Fruit fly (Drosophila melanogaster): Measurements from ENCODE around the gene knk.

knk gene

dm6 chr3R:10168483-10169064 lies 43.1 kb upstream of the knk start (continued):
- TF ChIP-seq Vsx1 (GFP tag; optimal IDR thresholded peaks at IDR 0.05): peak; percentile 21
- no peak for TF ChIP-seq usp (GFP tag; optimal IDR thresholded peaks at IDR 0.05)
- TF ChIP-seq CG31441 (GFP tag; IDR thresholded peaks at IDR 0.05): no peak
- TF ChIP-seq Opbp (GFP tag; IDR thresholded peaks at IDR 0.05; ENCODE audit: partially characterized antibody): no peak
- TF ChIP-seq maf-S (GFP tag; optimal IDR thresholded peaks at IDR 0.05): peak; percentile 11
- TF ChIP-seq Sox102F (GFP tag; optimal IDR thresholded peaks at IDR 0.05): peak; percentile 50
- peak; percentile 10 for TF ChIP-seq CG13775 (GFP tag; optimal IDR thresholded peaks at IDR 0.05)
- peak; percentile 46 for TF ChIP-seq CG13624 (GFP tag; optimal IDR thresholded peaks at IDR 0.05)
- peak; percentile 28 for TF ChIP-seq CG7786 (GFP tag; optimal IDR thresholded peaks at IDR 0.05)
- no peak for TF ChIP-seq fd102C (GFP tag; optimal IDR thresholded peaks at IDR 0.05)

dm6 chr3R:10167280-10167679 lies 41.8 kb upstream of the knk start:
- TF ChIP-seq CG17328 (GFP tag; IDR thresholded peaks at IDR 0.05): 0 out of 2 replicates have a peak, but pooled peaks have one; percentile 25
- TF ChIP-seq Blimp-1 (GFP tag; optimal IDR thresholded peaks at IDR 0.05): peak; percentile 36
- TF ChIP-seq B-H2 (GFP tag; optimal IDR thresholded peaks at IDR 0.05): peak; percentile 4
- peak; percentile 78 for TF ChIP-seq pfk (GFP tag; optimal IDR thresholded peaks at IDR 0.05)
- peak in 1 of 2 experiments; percentile 71 for TF ChIP-seq Pdp1 (GFP tag; optimal IDR thresholded peaks at IDR 0.05)
- TF ChIP-seq CG14441 (GFP tag; IDR thresholded peaks at IDR 0.05): no peak
- no peak for TF ChIP-seq crol (GFP tag; IDR thresholded peaks at IDR 0.05)
- TF ChIP-seq CG18764 (GFP tag; optimal IDR thresholded peaks at IDR 0.05): no peak
- TF ChIP-seq Med (GFP tag): peak; percentile 9

DNA sequence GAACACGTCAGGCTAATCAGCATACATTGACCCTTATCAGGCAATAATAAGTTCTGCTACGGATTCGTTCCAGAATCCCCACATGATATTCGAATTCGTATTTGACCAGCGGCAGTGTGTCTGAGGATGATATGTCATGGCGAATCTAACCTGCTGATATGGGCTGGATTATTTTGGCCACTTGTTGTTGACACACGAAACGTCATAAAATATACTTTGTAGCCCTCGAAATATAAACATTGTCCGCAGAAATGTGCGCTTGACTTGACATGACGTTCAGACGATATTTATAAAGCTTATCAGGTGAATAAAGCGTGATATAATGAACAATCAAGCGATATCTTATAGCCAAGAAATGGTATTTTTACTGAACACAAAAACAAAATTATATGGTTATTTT lies 40.9 kb upstream of the knk start:
- TF ChIP-seq mirr (GFP tag; optimal IDR thresholded peaks at IDR 0.05): peak; percentile 48
- TF ChIP-seq schlank (tag; optimal IDR thresholded peaks at IDR 0.05): peak; percentile 35
- TF ChIP-seq CG10147 (GFP tag; optimal IDR thresholded peaks at IDR 0.05): peak; percentile 15
- TF ChIP-seq HmgZ (tag; optimal IDR thresholded peaks at IDR 0.05): peak; percentile 14
- peak; percentile 2 for TF ChIP-seq CG12659 (GFP tag; optimal IDR thresholded peaks at IDR 0.05)
- TF ChIP-seq Lim3 (GFP tag; IDR thresholded peaks at IDR 0.05): no peak
- TF ChIP-seq cwo (GFP tag; optimal IDR thresholded peaks at IDR 0.05): peak; percentile 37
- TF ChIP-seq Doc3 (GFP tag; IDR thresholded peaks at IDR 0.05; ENCODE audit: partially characterized antibody): no peak
- peak; percentile 74 for TF ChIP-seq Med (GFP tag)
- TF ChIP-seq CG7987 (GFP tag; optimal IDR thresholded peaks at IDR 0.05): peak; percentile 46
- peak; percentile 37 for TF ChIP-seq Fer1 (GFP tag; optimal IDR thresholded peaks at IDR 0.05)
- TF ChIP-seq CG3281 (GFP tag; optimal IDR thresholded peaks at IDR 0.05): peak; percentile 30
- no peak for TF ChIP-seq CG2875 (GFP tag; optimal IDR thresholded peaks at IDR 0.05)
- no peak for TF ChIP-seq dati (GFP tag; IDR thresholded peaks at IDR 0.05)
- TF ChIP-seq sug (tag; optimal IDR thresholded peaks at IDR 0.05): peak; percentile 68
- no peak for TF ChIP-seq Usf (GFP tag; optimal IDR thresholded peaks at IDR 0.05)
- peak; percentile 23 for TF ChIP-seq Hey (tag; optimal IDR thresholded peaks at IDR 0.05)
- peak; percentile 13 for TF ChIP-seq CG6765 (GFP tag; optimal IDR thresholded peaks at IDR 0.05)
- no peak for TF ChIP-seq ewg (GFP tag; optimal IDR thresholded peaks at IDR 0.05)
- TF ChIP-seq exex (tag; optimal IDR thresholded peaks at IDR 0.05): peak; percentile 73
- peak; percentile 66 for TF ChIP-seq CG34376 (GFP tag; optimal IDR thresholded peaks at IDR 0.05)

Measured in whole organism, embryonic.